Fruit fly (Drosophila melanogaster): ENCODE data around the gene CG46306.

dm6 chrX:16818186-16818585, 17.1 kb downstream of the CG46306 start:
- no peak for TF ChIP-seq Blimp-1 (GFP tag; optimal IDR thresholded peaks at IDR 0.05)
- no peak for TF ChIP-seq Eip75B (GFP tag; optimal IDR thresholded peaks at IDR 0.05)
